Worm (Caenorhabditis elegans) whole organism, L3 larva: ENCODE data around the gene C04B4.1.

Experiments
- aly-2 ChIP-seq: fragments of 150-350 bp; optimal IDR thresholded peaks from 2 replicates; lab custom pipeline; 2014; ENCODE audit warnings: missing biosample characterization, missing genetic modification characterization
- egl-27 ChIP-seq: sonication (generic microtip); optimal IDR thresholded peaks from 4 replicates; lab custom pipeline; 2017; ENCODE audit warnings: missing biosample characterization, missing genetic modification reagents, missing genetic modification characterization
- fos-1 ChIP-seq: fragments of 150-350 bp; optimal IDR thresholded peaks from 2 replicates; lab custom pipeline; 2014; ENCODE audit warnings: missing biosample characterization, missing genetic modification characterization
- lin-39 ChIP-seq: fragments of 150-350 bp; optimal IDR thresholded peaks from 2 replicates; lab custom pipeline; 2018; ENCODE audit warnings: missing biosample characterization, missing genetic modification reagents, missing genetic modification characterization
- nhr-28 ChIP-seq: fragments of 150-350 bp; optimal IDR thresholded peaks from 2 replicates; lab custom pipeline; 2014; ENCODE audit warnings: missing biosample characterization, missing genetic modification characterization
- pha-4 ChIP-seq: fragments of 150-350 bp; optimal IDR thresholded peaks from 2 replicates; lab custom pipeline; 2014; ENCODE audit warnings: missing biosample characterization, missing genetic modification reagents, missing genetic modification characterization
- pqm-1 ChIP-seq: fragments of 150-350 bp; optimal IDR thresholded peaks from 2 replicates; lab custom pipeline; 2017; ENCODE audit warnings: missing biosample characterization, missing genetic modification characterization, inconsistent platforms
- tbx-2 ChIP-seq: sonication (generic microtip); optimal IDR thresholded peaks from 2 replicates; lab custom pipeline; 2016; ENCODE audit warnings: mild to moderate bottlenecking, missing genetic modification characterization, missing compliant biosample characterization
- unc-62 ChIP-seq: fragments of 150-350 bp; sonication (generic microtip); optimal IDR thresholded peaks from 4 replicates; lab custom pipeline; 2014; ENCODE audit warnings: missing biosample characterization, missing genetic modification reagents, missing genetic modification characterization
- zag-1 ChIP-seq: fragments of 150-350 bp; optimal IDR thresholded peaks from 2 replicates; lab custom pipeline; 2014; ENCODE audit warnings: missing biosample characterization, missing genetic modification characterization

- TF ChIP-seq unc-62 (GFP tag; lab: Kevin White, UChicago) (no peak), zag-1 (no peak), pha-4 (tag; lab: Kevin White, UChicago) (no peak), lin-39 (no peak), fos-1 (tag; lab: Kevin White, UChicago) (no peak), aly-2 (tag; lab: Kevin White, UChicago) (no peak), pqm-1 (tag; lab: Kevin White, UChicago) (no peak), egl-27 (tag; lab: Kevin White, UChicago) (no peak), tbx-2 (no peak), nhr-28 (tag; lab: Kevin White, UChicago) (no peak)
These were observed 40.2 kb downstream of the C04B4.1 start, which contains the start of gene ceh-40 for ce11 chrX:12320737-12321136.
